Worm (Caenorhabditis elegans): ENCODE measurements around the gene srx-42.

srx-42 gene

DNA sequence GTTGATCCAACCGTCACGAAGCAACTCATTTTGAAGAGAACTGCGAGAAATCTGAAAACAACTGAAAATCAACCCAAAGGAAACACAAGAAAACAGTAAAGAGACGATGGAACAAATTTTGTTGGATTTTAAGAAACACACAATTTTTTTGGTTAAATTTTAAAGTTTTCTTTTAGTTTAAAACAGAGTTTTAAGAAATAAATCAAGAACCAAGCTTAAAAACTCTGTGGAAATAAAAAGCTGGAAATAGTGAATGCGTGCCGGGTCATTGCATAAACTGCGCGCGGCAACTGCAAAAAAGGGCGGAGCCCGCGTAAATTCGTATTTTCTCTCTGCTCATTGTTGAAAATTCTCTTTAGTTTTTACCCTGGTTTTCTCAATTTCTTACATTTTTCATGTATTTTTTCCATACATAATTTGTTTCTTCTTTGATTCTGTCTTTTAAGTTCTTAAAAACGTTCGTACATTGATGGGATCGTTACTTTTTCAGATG, 41.1 kb downstream of the srx-42 start, which contains the start of the genes algn-13 and R10D12.13 (continued):
- TF ChIP-seq mab-9 (GFP tag; IDR thresholded peaks at IDR 0.05) (no peak), fkh-8 (tag; optimal IDR thresholded peaks at IDR 0.05) (peak; percentile 5), nhr-71 (tag; optimal IDR thresholded peaks at IDR 0.05) (peak; percentile 63), zip-4 (GFP tag; optimal IDR thresholded peaks at IDR 0.05) (peak; percentile 6), ama-1 (optimal IDR thresholded peaks at IDR 0.05) (no peak), nhr-90 (tag; optimal IDR thresholded peaks at IDR 0.05; ENCODE audit: poor library complexity) (peak; percentile 65), pqm-1 (tag; optimal IDR thresholded peaks at IDR 0.05) (no peak), ceh-63 (GFP tag; optimal IDR thresholded peaks at IDR 0.05) (no peak), dsc-1 (tag; optimal IDR thresholded peaks at IDR 0.05) (peak; percentile 65), snu-23 (GFP tag; optimal IDR thresholded peaks at IDR 0.05) (peak; percentile 67), isw-1 (GFP tag; IDR thresholded peaks at IDR 0.05) (peak; percentile 27; the same call in 1 of the 2 replicates), nhr-76 (tag; optimal IDR thresholded peaks at IDR 0.05) (peak; percentile 34), aly-2 (tag; optimal IDR thresholded peaks at IDR 0.05) (no peak), pax-3 (tag; optimal IDR thresholded peaks at IDR 0.05) (no peak), jun-1 (tag; optimal IDR thresholded peaks at IDR 0.05) (no peak), dpl-1 (GFP tag; optimal IDR thresholded peaks at IDR 0.05) (peak; percentile 64 to 71 (median 67)), efl-1 (optimal IDR thresholded peaks at IDR 0.05) (peak; percentile 63 to 71), efl-1 (GFP tag; optimal IDR thresholded peaks at IDR 0.05 in 1 of 2) (peak; percentile 62 to 96), tbx-2 (tag; optimal IDR thresholded peaks at IDR 0.05) (peak; percentile 36), nhr-84 (tag; optimal IDR thresholded peaks at IDR 0.05) (no peak), ceh-88 (GFP tag; IDR thresholded peaks at IDR 0.05) (no peak), unc-98 (GFP tag; IDR thresholded peaks at IDR 0.05) (no peak), nhr-85 (tag) (peak; percentile 74), rnt-1 (tag; optimal IDR thresholded peaks at IDR 0.05) (peak; percentile 82), mep-1 (tag; optimal IDR thresholded peaks at IDR 0.05) (no peak), lin-39 (tag; optimal IDR thresholded peaks at IDR 0.05) (peak; percentile 43), F16B12.6 (tag; optimal IDR thresholded peaks at IDR 0.05) (peak; percentile 9), nhr-47 (tag; optimal IDR thresholded peaks at IDR 0.05) (peak; percentile 64), nhr-19 (GFP tag; conservative IDR thresholded peaks at IDR 0.05) (peak; percentile 52), hlh-4 (tag; optimal IDR thresholded peaks at IDR 0.05) (no peak), ceh-82 (tag; optimal IDR thresholded peaks at IDR 0.05) (peak; percentile 51 to 54 (median 52))

- TF ChIP-seq sup-37 (GFP tag; optimal IDR thresholded peaks at IDR 0.05), result no peak
- no peak for TF ChIP-seq fos-1 (tag; optimal IDR thresholded peaks at IDR 0.05)
- no peak for TF ChIP-seq unc-98 (GFP tag; IDR thresholded peaks at IDR 0.05)
- TF ChIP-seq ets-5 (GFP tag; IDR thresholded peaks at IDR 0.05), result no peak
- TF ChIP-seq nhr-85 (tag), result peak; percentile 81
- TF ChIP-seq egl-27 (tag; optimal IDR thresholded peaks at IDR 0.05), result no peak
- TF ChIP-seq Y116A8C.19 (tag; optimal IDR thresholded peaks at IDR 0.05; ENCODE audit: borderline replicate concordance), result no peak
- TF ChIP-seq nhr-90 (tag; optimal IDR thresholded peaks at IDR 0.05; ENCODE audit: poor library complexity), result no peak
- TF ChIP-seq lin-39 (tag; optimal IDR thresholded peaks at IDR 0.05), result no peak
- TF ChIP-seq blmp-1 (tag; optimal IDR thresholded peaks at IDR 0.05), result peak; percentile 98
- TF ChIP-seq ztf-11 (tag; optimal IDR thresholded peaks at IDR 0.05), result no peak
- no peak for TF ChIP-seq tbx-2 (tag; optimal IDR thresholded peaks at IDR 0.05)
- TF ChIP-seq F16B12.6 (tag; optimal IDR thresholded peaks at IDR 0.05), result no peak
- TF ChIP-seq nhr-20 (tag; optimal IDR thresholded peaks at IDR 0.05), result no peak
- TF ChIP-seq rnt-1 (tag; optimal IDR thresholded peaks at IDR 0.05), result no peak
- peak; percentile 56 for TF ChIP-seq lin-14 (GFP tag; optimal IDR thresholded peaks at IDR 0.05)
- TF ChIP-seq pax-3 (tag; optimal IDR thresholded peaks at IDR 0.05), result no peak
- TF ChIP-seq ceh-63 (GFP tag; optimal IDR thresholded peaks at IDR 0.05), result no peak
- TF ChIP-seq lin-35 (GFP tag; optimal IDR thresholded peaks at IDR 0.05), result no peak
- TF ChIP-seq unc-130 (tag; optimal IDR thresholded peaks at IDR 0.05), result no peak
- no peak for TF ChIP-seq mab-9 (GFP tag; IDR thresholded peaks at IDR 0.05)
- TF ChIP-seq mef-2 (tag; optimal IDR thresholded peaks at IDR 0.05), result no peak
- no peak for TF ChIP-seq pag-3 (tag; optimal IDR thresholded peaks at IDR 0.05; ENCODE audit: borderline replicate concordance, insufficient read depth)
- TF ChIP-seq ztf-4 (tag; optimal IDR thresholded peaks at IDR 0.05), result no peak
- no peak for TF ChIP-seq unc-30 (tag; optimal IDR thresholded peaks at IDR 0.05)
- peak in 2 of 6 experiments; percentile 10 to 20 for TF ChIP-seq elt-3 (tag; optimal IDR thresholded peaks at IDR 0.05)
- TF ChIP-seq C04F5.9 (tag; optimal IDR thresholded peaks at IDR 0.05), result no peak
- no peak for TF ChIP-seq aha-1 (tag; optimal IDR thresholded peaks at IDR 0.05)
- TF ChIP-seq nhr-76 (tag; optimal IDR thresholded peaks at IDR 0.05), result no peak
These were observed 42.6 kb downstream of the srx-42 start, which contains the start of gene sao-1 for ce11 chrV:13963279-13963976. Gene sao-1, plus strand, starts transcription at chrV:13963926.

Measured in whole organism, L1 larva.